Worm (Caenorhabditis elegans): Measurements from ENCODE around the gene C06A6.4.

DNA sequence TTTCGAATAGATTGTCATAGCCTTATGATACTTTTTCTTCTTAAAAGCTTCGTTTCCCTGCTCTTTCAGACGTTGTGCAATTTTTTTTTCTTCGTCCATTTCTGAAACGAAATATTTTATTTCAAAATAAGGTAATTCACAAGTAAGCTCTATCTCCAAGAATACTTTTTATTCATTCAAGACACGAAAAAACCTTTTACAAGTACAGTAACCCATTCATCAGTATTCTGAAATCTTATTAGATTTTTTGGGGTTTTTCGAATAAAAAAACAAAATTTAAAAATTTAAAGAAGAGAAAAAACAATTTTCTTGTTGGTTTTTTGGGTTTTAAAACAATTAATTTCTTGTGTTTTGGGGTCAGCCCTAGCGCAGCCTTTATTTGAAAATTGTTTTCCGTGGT lies 50.2 kb downstream of the C06A6.4 start, which contains the start of gene rpap-3:
- TF ChIP-seq W03F9.2 (tag; optimal IDR thresholded peaks at IDR 0.05) (no peak), dao-5 (tag; optimal IDR thresholded peaks at IDR 0.05) (no peak), him-1 (tag; optimal IDR thresholded peaks at IDR 0.05) (no peak)

Data from whole organism, L4/young adult.